Fruit fly (Drosophila melanogaster) whole organism, embryonic: Measurements from ENCODE around the gene CG31675.

ENCODE experiments used
- Ada2b ChIP-seq: fragments of 200-800 bp; sonication (Bioruptor generic); IDR thresholded peaks from 2 replicates; pipeline ENCODE4 v1.3.6; 2022; ENCODE audit warnings: missing biosample characterization, missing genetic modification characterization
- CG10267 ChIP-seq: fragments of 200-800 bp; sonication (Bioruptor generic); optimal IDR thresholded peaks from 2 replicates; lab custom pipeline; 2018; ENCODE audit warnings: missing biosample characterization, mild to moderate bottlenecking, missing genetic modification characterization, moderate library complexity
- CG10543 ChIP-seq: fragments of 200-800 bp; sonication (Bioruptor generic); optimal IDR thresholded peaks from 3 replicates; lab custom pipeline; 2017; ENCODE audit warnings: missing biosample characterization, mild to moderate bottlenecking, missing genetic modification characterization, moderate library complexity
- CG11085 ChIP-seq: fragments of 200-800 bp; sonication (Bioruptor generic); IDR thresholded peaks from 2 replicates; pipeline ENCODE4 v1.3.6; 2022; ENCODE audit warnings: missing biosample characterization, missing genetic modification characterization
- CG12071 ChIP-seq: fragments of 200-800 bp; sonication (Bioruptor generic); optimal IDR thresholded peaks from 3 replicates; lab custom pipeline; 2018; ENCODE audit warnings: missing biosample characterization, mild to moderate bottlenecking, missing genetic modification characterization
- CG12219 ChIP-seq: fragments of 200-800 bp; sonication (Bioruptor generic); optimal IDR thresholded peaks from 3 replicates; lab custom pipeline; 2018; ENCODE audit warnings: missing biosample characterization, mild to moderate bottlenecking, missing genetic modification characterization
- CG14965 ChIP-seq: fragments of 200-800 bp; sonication (Bioruptor generic); optimal IDR thresholded peaks from 2 replicates; lab custom pipeline; 2016; ENCODE audit warnings: missing biosample characterization, missing genetic modification characterization, borderline replicate concordance
- CG15011 ChIP-seq: fragments of 200-800 bp; sonication (Bioruptor generic); optimal IDR thresholded peaks from 3 replicates; lab custom pipeline; 2018; ENCODE audit warnings: missing biosample characterization, mild to moderate bottlenecking, missing genetic modification characterization
- CG15601 ChIP-seq: fragments of 200-800 bp; sonication (Bioruptor generic); optimal IDR thresholded peaks from 3 replicates; lab custom pipeline; 2019; ENCODE audit warnings: missing biosample characterization, mild to moderate bottlenecking, missing genetic modification characterization, moderate library complexity
- CG17385 ChIP-seq: fragments of 200-800 bp; sonication (Bioruptor generic); optimal IDR thresholded peaks from 3 replicates; lab custom pipeline; 2018; ENCODE audit warnings: missing biosample characterization, mild to moderate bottlenecking, missing genetic modification characterization
- CG1792 ChIP-seq: fragments of 200-800 bp; sonication (Bioruptor generic); optimal IDR thresholded peaks from 2 replicates; lab custom pipeline; 2016; ENCODE audit warnings: missing biosample characterization, missing genetic modification characterization
- CG18599 ChIP-seq: fragments of 200-800 bp; sonication (Bioruptor generic); optimal IDR thresholded peaks from 3 replicates; lab custom pipeline; 2017; ENCODE audit warnings: missing biosample characterization, missing genetic modification characterization, mild to moderate bottlenecking, moderate library complexity, missing genetic modification reagents
- CG4730 ChIP-seq: fragments of 200-800 bp; sonication (Bioruptor generic); IDR thresholded peaks from 2 replicates; pipeline ENCODE4 v1.3.6; 2022; ENCODE audit warnings: missing biosample characterization, missing genetic modification characterization
- Dip2 ChIP-seq: fragments of 200-800 bp; sonication (Bioruptor generic); IDR thresholded peaks from 2 replicates; pipeline ENCODE4 v1.3.6; 2022; ENCODE audit warnings: missing biosample characterization, missing genetic modification characterization
- Drgx ChIP-seq: fragments of 200-800 bp; sonication (Bioruptor generic); IDR thresholded peaks from 2 replicates; pipeline ENCODE4 v1.3.6; 2022; ENCODE audit warnings: missing biosample characterization, missing genetic modification characterization
- E2f2 ChIP-seq: fragments of 200-800 bp; sonication (Bioruptor generic); IDR thresholded peaks from 2 replicates; pipeline ENCODE4 v1.3.6; 2022; ENCODE audit warnings: missing biosample characterization, missing genetic modification characterization
- Gsc ChIP-seq: fragments of 200-800 bp; sonication (Bioruptor generic); IDR thresholded peaks from 2 replicates; pipeline ENCODE4 v1.3.6; 2022; ENCODE audit warnings: missing biosample characterization, missing genetic modification characterization
- HmgD ChIP-seq: fragments of 200-800 bp; sonication (Bioruptor generic); optimal IDR thresholded peaks from 3 replicates; lab custom pipeline; 2016; ENCODE audit warnings: missing biosample characterization, missing genetic modification characterization
- HmgZ ChIP-seq: fragments of 200-800 bp; sonication (Bioruptor generic); optimal IDR thresholded peaks from 2 replicates; lab custom pipeline; 2018; ENCODE audit warnings: missing biosample characterization, mild to moderate bottlenecking, missing genetic modification characterization
- Hr3 ChIP-seq: fragments of 200-800 bp; sonication (Bioruptor generic); optimal IDR thresholded peaks from 3 replicates; lab custom pipeline; 2016; ENCODE audit warnings: missing biosample characterization, missing genetic modification characterization
- Lpt ChIP-seq: fragments of >200 bp; optimal IDR thresholded peaks from 2 replicates; lab custom pipeline; 2018; ENCODE audit warnings: missing biosample characterization, missing genetic modification characterization
- Max ChIP-seq: fragments of 200-800 bp; sonication (Bioruptor generic); optimal IDR thresholded peaks from 2 replicates; lab custom pipeline; 2016; ENCODE audit warnings: missing biosample characterization, mild to moderate bottlenecking, missing genetic modification characterization
- Mrtf ChIP-seq: fragments of 200-800 bp; sonication (Bioruptor generic); IDR thresholded peaks from 3 replicates; pipeline ENCODE4 v1.3.6; 2022; ENCODE audit warnings: missing biosample characterization, missing genetic modification characterization
- Oaz ChIP-seq: fragments of 200-800 bp; sonication (Bioruptor generic); IDR thresholded peaks from 2 replicates; pipeline ENCODE4 v1.3.6; 2022; ENCODE audit warnings: missing biosample characterization, missing genetic modification characterization
- Poxn ChIP-seq: fragments of 200-800 bp; sonication (Bioruptor generic); IDR thresholded peaks from 2 replicates; pipeline ENCODE4 v1.3.6; 2022; ENCODE audit warnings: missing biosample characterization, missing genetic modification characterization
- Ptx1 ChIP-seq: fragments of 200-800 bp; sonication (Bioruptor generic); IDR thresholded peaks from 2 replicates; pipeline ENCODE4 v1.3.6; 2022; ENCODE audit warnings: missing biosample characterization, missing genetic modification characterization
- TFAM ChIP-seq: fragments of 200-800 bp; sonication (Bioruptor generic); optimal IDR thresholded peaks from 2 replicates; lab custom pipeline; 2017; ENCODE audit warnings: missing biosample characterization, missing genetic modification characterization, inconsistent platforms
- ab ChIP-seq: fragments of 200-800 bp; sonication (Bioruptor generic); optimal IDR thresholded peaks from 2 replicates; lab custom pipeline; 2016; ENCODE audit warnings: missing biosample characterization, missing genetic modification characterization
- bcd ChIP-seq: fragments of 200-800 bp; sonication (Bioruptor generic); optimal IDR thresholded peaks from 2 replicates; lab custom pipeline; 2017; ENCODE audit warnings: missing biosample characterization, mild to moderate bottlenecking, missing genetic modification characterization
- btn ChIP-seq: fragments of 200-800 bp; sonication (Bioruptor generic); optimal IDR thresholded peaks from 2 replicates; lab custom pipeline; 2016; ENCODE audit warnings: missing biosample characterization, missing genetic modification characterization
- chif ChIP-seq, 2 experiments: fragments of 200-800 bp; sonication (Bioruptor generic); optimal IDR thresholded peaks; 3 replicates each; lab custom pipeline; 2016; ENCODE audit warnings: missing biosample characterization in 2 of 2, missing genetic modification characterization in 2 of 2
- crol ChIP-seq: fragments of 200-800 bp; sonication (Bioruptor generic); IDR thresholded peaks from 2 replicates; pipeline ENCODE4 v1.3.6; 2022; ENCODE audit warnings: missing biosample characterization, missing genetic modification characterization
- cwo ChIP-seq: fragments of 200-800 bp; sonication (Bioruptor generic); optimal IDR thresholded peaks from 3 replicates; lab custom pipeline; 2017; ENCODE audit warnings: missing biosample characterization, missing genetic modification characterization, mild to moderate bottlenecking, moderate library complexity, missing genetic modification reagents
- ewg ChIP-seq: fragments of 200-800 bp; sonication (Bioruptor generic); optimal IDR thresholded peaks from 3 replicates; lab custom pipeline; 2017; ENCODE audit warnings: mild to moderate bottlenecking, missing biosample characterization, missing genetic modification reagents, missing genetic modification characterization
- gfzf ChIP-seq: fragments of 200-800 bp; sonication (Bioruptor generic); optimal IDR thresholded peaks from 2 replicates; lab custom pipeline; 2016; ENCODE audit warnings: missing biosample characterization, mild to moderate bottlenecking, missing genetic modification characterization, moderate library complexity
- ham ChIP-seq: fragments of 200-800 bp; sonication (Bioruptor generic); IDR thresholded peaks from 2 replicates; pipeline ENCODE4 v1.3.6; 2022; ENCODE audit warnings: missing biosample characterization, missing genetic modification characterization
- kay ChIP-seq: fragments of 200-800 bp; sonication (Bioruptor generic); optimal IDR thresholded peaks from 2 replicates; lab custom pipeline; 2016; ENCODE audit warnings: missing biosample characterization, missing genetic modification characterization
- knrl ChIP-seq: fragments of 200-800 bp; sonication (Bioruptor generic); IDR thresholded peaks from 3 replicates; pipeline ENCODE4 v1.3.6; 2022; ENCODE audit warnings: missing biosample characterization, missing genetic modification characterization; ENCODE audit not compliant: partially characterized antibody
- mirr ChIP-seq: fragments of 200-800 bp; sonication (Bioruptor generic); optimal IDR thresholded peaks from 3 replicates; lab custom pipeline; 2018; ENCODE audit warnings: missing biosample characterization, mild to moderate bottlenecking, missing genetic modification characterization
- nom ChIP-seq: fragments of 200-800 bp; sonication (Bioruptor generic); optimal IDR thresholded peaks from 2 replicates; lab custom pipeline; 2017; ENCODE audit warnings: missing biosample characterization, missing genetic modification characterization, mild to moderate bottlenecking, moderate library complexity, missing genetic modification reagents
- pb ChIP-seq: fragments of 200-800 bp; sonication (Bioruptor generic); optimal IDR thresholded peaks from 3 replicates; lab custom pipeline; 2016; ENCODE audit warnings: missing biosample characterization, missing genetic modification characterization
- pho ChIP-seq: fragments of 200-800 bp; sonication (Bioruptor generic); optimal IDR thresholded peaks from 2 replicates; lab custom pipeline; 2016; ENCODE audit warnings: missing biosample characterization, missing genetic modification characterization
- psq ChIP-seq: fragments of 200-800 bp; sonication (Bioruptor generic); optimal IDR thresholded peaks from 2 replicates; lab custom pipeline; 2017; ENCODE audit warnings: missing biosample characterization, missing genetic modification characterization
- repo ChIP-seq: fragments of 200-800 bp; sonication (Bioruptor generic); optimal IDR thresholded peaks from 2 replicates; lab custom pipeline; 2016; ENCODE audit warnings: missing biosample characterization, missing genetic modification characterization
- row ChIP-seq: fragments of 200-800 bp; sonication (Bioruptor generic); IDR thresholded peaks from 3 replicates; pipeline ENCODE4 v1.3.6; 2022; ENCODE audit warnings: missing biosample characterization, missing genetic modification characterization
- sc ChIP-seq, 3 experiments: fragments of >200 bp in 2 of 3; fragments of 200-800 bp in 1 of 3; sonication (Bioruptor generic) in 1 of 3; optimal IDR thresholded peaks; 2 replicates in 2 of 3; 3 replicates in 1 of 3; lab custom pipeline; 2017; ENCODE audit warnings: mild to moderate bottlenecking in 1 of 3, missing biosample characterization in 1 of 3, missing genetic modification characterization in 1 of 3, missing genetic modification reagents in 1 of 3
- sd ChIP-seq: fragments of 200-800 bp; sonication (Bioruptor generic); optimal IDR thresholded peaks from 3 replicates; lab custom pipeline; 2018; ENCODE audit warnings: missing biosample characterization, mild to moderate bottlenecking, missing genetic modification characterization, moderate library complexity
- sob ChIP-seq: fragments of 200-800 bp; sonication (Bioruptor generic); IDR thresholded peaks from 2 replicates; pipeline ENCODE4 v1.3.6; 2022; ENCODE audit warnings: missing biosample characterization, missing genetic modification characterization
- trem ChIP-seq: fragments of 200-800 bp; optimal IDR thresholded peaks from 3 replicates; lab custom pipeline; 2019; ENCODE audit warnings: missing biosample characterization, mild to moderate bottlenecking, missing genetic modification characterization, moderate library complexity

CG31675 gene

dm6 chr2L:20823196-20824105 lies 44.1 kb upstream of the CG31675 start (continued):
- peak; percentile 76 for TF ChIP-seq row (GFP tag; lab: Robert Waterston, UW)
- TF ChIP-seq mirr (GFP tag; lab: Kevin White, UChicago): peak; percentile 58
- TF ChIP-seq CG15601 (tag; lab: Kevin White, UChicago): no peak
- no peak for TF ChIP-seq ab (GFP tag; lab: Kevin White, UChicago)
- no peak for TF ChIP-seq btn
- TF ChIP-seq Mrtf: no peak
- peak; percentile 46 for TF ChIP-seq sob (GFP tag; lab: Robert Waterston, UW)
- no peak for TF ChIP-seq TFAM (GFP tag; lab: Kevin White, UChicago)
- no peak for TF ChIP-seq Ada2b (GFP tag; lab: Robert Waterston, UW)
- TF ChIP-seq Hr3 (GFP tag; lab: Kevin White, UChicago): no peak
- peak; percentile 39 for TF ChIP-seq pho
- TF ChIP-seq psq (GFP tag; lab: Kevin White, UChicago): no peak
- TF ChIP-seq E2f2: no peak
- TF ChIP-seq sd (tag; lab: Kevin White, UChicago): peak; percentile 96
- peak; percentile 86 for TF ChIP-seq CG10543 (GFP tag; lab: Kevin White, UChicago)
- TF ChIP-seq Gsc (GFP tag; lab: Robert Waterston, UW): no peak
- no peak for TF ChIP-seq Poxn (GFP tag; lab: Robert Waterston, UW)
- TF ChIP-seq bcd: no peak
- no peak for TF ChIP-seq CG11085 (GFP tag; lab: Robert Waterston, UW)
- no peak for TF ChIP-seq CG12071 (GFP tag; lab: Kevin White, UChicago)
- peak; percentile 20 for TF ChIP-seq ewg (GFP tag; lab: Kevin White, UChicago)
- peak; percentile 40; the same call in 2 of the 3 replicates for TF ChIP-seq knrl (GFP tag; lab: Robert Waterston, UW)
- no peak for TF ChIP-seq Ptx1
- TF ChIP-seq CG4730: no peak
- peak; percentile 70 for TF ChIP-seq Drgx
- no peak for TF ChIP-seq chif (GFP tag; optimal IDR thresholded peaks at IDR 0.05; lab: Kevin White, UChicago)
- TF ChIP-seq gfzf (GFP tag; lab: Kevin White, UChicago): no peak
- no peak for TF ChIP-seq cwo (GFP tag; lab: Kevin White, UChicago)
- no peak for TF ChIP-seq Dip2 (GFP tag; lab: Robert Waterston, UW)
- peak; percentile 4 for TF ChIP-seq CG10267 (tag; lab: Kevin White, UChicago)
- peak; percentile 13 for TF ChIP-seq Max
- TF ChIP-seq sc (optimal IDR thresholded peaks at IDR 0.05; lab: Kevin White, UChicago): no peak
- no peak for TF ChIP-seq sc (GFP tag; optimal IDR thresholded peaks at IDR 0.05; lab: Kevin White, UChicago)
- TF ChIP-seq trem: no peak
- TF ChIP-seq pb (GFP tag; lab: Kevin White, UChicago): no peak
- peak; percentile 23; the same call in 1 of the 2 replicates for TF ChIP-seq Oaz (GFP tag; lab: Robert Waterston, UW)
- 0 out of 2 replicates have a peak, but pooled peaks have one; percentile 52 for TF ChIP-seq crol (GFP tag; lab: Robert Waterston, UW)
- TF ChIP-seq CG12219 (GFP tag; lab: Kevin White, UChicago): no peak
- TF ChIP-seq Lpt (GFP tag; lab: Kevin White, UChicago): no peak
- no peak for TF ChIP-seq repo (GFP tag; lab: Kevin White, UChicago)
- TF ChIP-seq CG14965 (GFP tag; lab: Kevin White, UChicago): no peak
- TF ChIP-seq CG18599 (GFP tag; lab: Kevin White, UChicago): peak; percentile 33
- no peak for TF ChIP-seq CG15011 (GFP tag; lab: Kevin White, UChicago)
- TF ChIP-seq HmgZ (tag; lab: Kevin White, UChicago): peak; percentile 81
- TF ChIP-seq CG1792: no peak
- no peak for TF ChIP-seq kay (GFP tag; lab: Kevin White, UChicago)
- TF ChIP-seq HmgD (GFP tag; lab: Kevin White, UChicago): peak; percentile 81
- peak; percentile 65 for TF ChIP-seq nom
- TF ChIP-seq ham (GFP tag; lab: Robert Waterston, UW): no peak
- no peak for TF ChIP-seq CG17385
